Fruit fly (Drosophila melanogaster) whole organism, wandering third instar larva: ENCODE data around the gene glob3.

Source experiments
- Abd-B ChIP-seq: fragments of >200 bp; optimal IDR thresholded peaks from 2 replicates; lab custom pipeline; 2017; ENCODE audit warnings: missing biosample characterization, missing genetic modification characterization
- CG32264 ChIP-seq: fragments of 200-800 bp; sonication (Bioruptor generic); optimal IDR thresholded peaks from 2 replicates; lab custom pipeline; 2016; ENCODE audit warnings: missing biosample characterization, missing genetic modification characterization
- CG9705 ChIP-seq: fragments of 200-800 bp; sonication (Bioruptor generic); optimal IDR thresholded peaks from 2 replicates; lab custom pipeline; 2018; ENCODE audit warnings: missing biosample characterization, mild to moderate bottlenecking, missing genetic modification characterization
- CrebA ChIP-seq: fragments of 200-800 bp; sonication (Bioruptor generic); optimal IDR thresholded peaks from 2 replicates; lab custom pipeline; 2016; ENCODE audit warnings: missing biosample characterization, mild to moderate bottlenecking, missing genetic modification characterization, borderline replicate concordance
- Dfd ChIP-seq: fragments of >200 bp; optimal IDR thresholded peaks from 2 replicates; lab custom pipeline; 2017; ENCODE audit warnings: missing biosample characterization, missing genetic modification characterization
- Dif ChIP-seq: fragments of 200-275, 200-300 bp; sonication (Bioruptor generic); optimal IDR thresholded peaks from 2 replicates; lab custom pipeline; 2018; ENCODE audit warnings: missing biosample characterization, missing genetic modification characterization; ENCODE audit not compliant: partially characterized antibody
- GATAd ChIP-seq: sonication (Bioruptor generic); optimal IDR thresholded peaks from 2 replicates; lab custom pipeline; 2016; ENCODE audit warnings: missing biosample characterization, missing genetic modification characterization
- HLH106 ChIP-seq: fragments of 200-800 bp; optimal IDR thresholded peaks from 3 replicates; lab custom pipeline; 2019; ENCODE audit warnings: missing biosample characterization, mild to moderate bottlenecking, missing genetic modification characterization, moderate library complexity
- Hnf4 ChIP-seq: fragments of 200-800 bp; sonication (Bioruptor generic); optimal IDR thresholded peaks from 2 replicates; lab custom pipeline; 2016; ENCODE audit warnings: missing biosample characterization, mild to moderate bottlenecking, missing genetic modification characterization
- Hr78 ChIP-seq: fragments of >200 bp; optimal IDR thresholded peaks from 2 replicates; lab custom pipeline; 2017; ENCODE audit warnings: missing biosample characterization, missing genetic modification characterization
- Hr83 ChIP-seq: fragments of 200-300 bp; sonication (Bioruptor generic); optimal IDR thresholded peaks from 2 replicates; lab custom pipeline; 2016; ENCODE audit warnings: missing biosample characterization, mild to moderate bottlenecking, missing genetic modification characterization, moderate library complexity; ENCODE audit not compliant: poor library complexity, severe bottlenecking
- Jra ChIP-seq: sonication (Bioruptor generic); optimal IDR thresholded peaks from 2 replicates; lab custom pipeline; 2016; ENCODE audit warnings: missing biosample characterization, missing genetic modification characterization
- Mio ChIP-seq: sonication (Bioruptor generic); optimal IDR thresholded peaks from 2 replicates; lab custom pipeline; 2016; ENCODE audit warnings: missing biosample characterization, missing genetic modification characterization
- Myc ChIP-seq: fragments of >200 bp; optimal IDR thresholded peaks from 2 replicates; lab custom pipeline; 2017
- N ChIP-seq: fragments of >200 bp; optimal IDR thresholded peaks from 2 replicates; lab custom pipeline; 2018; ENCODE audit warnings: missing biosample characterization, missing external identifiers, missing genetic modification characterization
- OdsH ChIP-seq: fragments of 200-800 bp; sonication (Bioruptor generic); optimal IDR thresholded peaks from 2 replicates; lab custom pipeline; 2016; ENCODE audit warnings: missing biosample characterization, mild to moderate bottlenecking, missing genetic modification characterization
- Rel ChIP-seq, 2 experiments: fragments of 200-800 bp; sonication (Bioruptor generic) in 1 of 2; optimal IDR thresholded peaks; 2 replicates in 1 of 2; 3 replicates in 1 of 2; lab custom pipeline; 2016 to 2019; ENCODE audit warnings: mild to moderate bottlenecking in 2 of 2, missing biosample characterization in 2 of 2, missing genetic modification characterization in 2 of 2, moderate library complexity in 1 of 2
- Sp1 ChIP-seq: fragments of 200-800 bp; sonication (Bioruptor generic); optimal IDR thresholded peaks from 3 replicates; lab custom pipeline; 2019; ENCODE audit warnings: missing biosample characterization, mild to moderate bottlenecking, missing genetic modification characterization, moderate library complexity
- Vsx2 ChIP-seq: fragments of 200-300, 225-300 bp; sonication (Bioruptor generic); optimal IDR thresholded peaks from 2 replicates; lab custom pipeline; 2018; ENCODE audit warnings: missing biosample characterization, missing genetic modification characterization; ENCODE audit not compliant: partially characterized antibody
- br ChIP-seq: fragments of 200-800 bp; sonication (Bioruptor generic); optimal IDR thresholded peaks from 2 replicates; lab custom pipeline; 2016; ENCODE audit warnings: missing biosample characterization, missing genetic modification characterization
- brk ChIP-seq: fragments of 200-800 bp; sonication (Bioruptor generic); optimal IDR thresholded peaks from 2 replicates; lab custom pipeline; 2016; ENCODE audit warnings: missing biosample characterization, mild to moderate bottlenecking, missing genetic modification characterization
- dl ChIP-seq, 2 experiments: fragments of 175-275, 200-275 bp in 1 of 2; fragments of 200-275 bp in 1 of 2; sonication (Bioruptor generic); optimal IDR thresholded peaks; lab custom pipeline; 2018; ENCODE audit warnings: mild to moderate bottlenecking in 2 of 2, missing biosample characterization in 2 of 2, missing genetic modification characterization in 2 of 2, moderate library complexity in 2 of 2; ENCODE audit not compliant: partially characterized antibody in 2 of 2, insufficient read depth in 1 of 2
- dmrt93B ChIP-seq: fragments of 200-800 bp; sonication (Bioruptor generic); optimal IDR thresholded peaks from 2 replicates; lab custom pipeline; 2018; ENCODE audit warnings: missing biosample characterization, mild to moderate bottlenecking, missing genetic modification characterization
- dsf ChIP-seq: sonication (Bioruptor generic); optimal IDR thresholded peaks from 2 replicates; lab custom pipeline; 2016; ENCODE audit warnings: missing biosample characterization, missing genetic modification characterization, borderline replicate concordance
- ey ChIP-seq: fragments of 200-800 bp; sonication (Bioruptor generic); optimal IDR thresholded peaks from 2 replicates; lab custom pipeline; 2016; ENCODE audit warnings: missing biosample characterization, missing genetic modification characterization
- foxo ChIP-seq, 2 experiments: fragments of 200-800 bp; sonication (Bioruptor generic); optimal IDR thresholded peaks; 2 replicates in 1 of 2; 3 replicates in 1 of 2; lab custom pipeline; 2016 to 2017; ENCODE audit warnings: missing biosample characterization in 2 of 2, missing genetic modification characterization in 2 of 2
- fru ChIP-seq: fragments of 200-800 bp; sonication (Bioruptor generic); optimal IDR thresholded peaks from 3 replicates; lab custom pipeline; 2016; ENCODE audit warnings: missing biosample characterization, mild to moderate bottlenecking, missing genetic modification characterization
- h ChIP-seq: fragments of 200-800 bp; sonication (Bioruptor generic); optimal IDR thresholded peaks from 3 replicates; lab custom pipeline; 2016; ENCODE audit warnings: missing biosample characterization, mild to moderate bottlenecking, missing genetic modification characterization
- jim ChIP-seq: fragments of 175-275, 200-325 bp; sonication (Bioruptor generic); optimal IDR thresholded peaks from 2 replicates; lab custom pipeline; 2016; ENCODE audit warnings: missing biosample characterization, mild to moderate bottlenecking, missing genetic modification characterization
- lola ChIP-seq: fragments of >200 bp; optimal IDR thresholded peaks from 2 replicates; lab custom pipeline; 2017; ENCODE audit warnings: missing biosample characterization, missing genetic modification characterization
- pan ChIP-seq: fragments of >200 bp; optimal IDR thresholded peaks from 2 replicates; lab custom pipeline; 2017
- psq ChIP-seq: fragments of 200-800 bp; sonication (Bioruptor generic); optimal IDR thresholded peaks from 3 replicates; lab custom pipeline; 2017; ENCODE audit warnings: missing biosample characterization, mild to moderate bottlenecking, missing genetic modification characterization, moderate library complexity
- rgr ChIP-seq: fragments of 200-800 bp; sonication (Bioruptor generic); optimal IDR thresholded peaks from 3 replicates; lab custom pipeline; 2016; ENCODE audit warnings: missing biosample characterization, mild to moderate bottlenecking, missing genetic modification characterization
- sage ChIP-seq: fragments of 200-800 bp; sonication (Bioruptor generic); optimal IDR thresholded peaks from 2 replicates; lab custom pipeline; 2016; ENCODE audit warnings: missing biosample characterization, mild to moderate bottlenecking, missing genetic modification characterization
- sv ChIP-seq: fragments of 200-800 bp; sonication (Bioruptor generic); optimal IDR thresholded peaks from 3 replicates; lab custom pipeline; 2016; ENCODE audit warnings: missing biosample characterization, missing genetic modification characterization
- tai ChIP-seq: sonication (Bioruptor generic); optimal IDR thresholded peaks from 2 replicates; lab custom pipeline; 2016; ENCODE audit warnings: missing biosample characterization, missing genetic modification characterization
- usp ChIP-seq: fragments of >200 bp; optimal IDR thresholded peaks from 2 replicates; lab custom pipeline; 2017; ENCODE audit warnings: missing biosample characterization, missing genetic modification characterization
- woc ChIP-seq: sonication (Bioruptor generic); optimal IDR thresholded peaks from 2 replicates; lab custom pipeline; 2016; ENCODE audit warnings: missing biosample characterization, mild to moderate bottlenecking, missing genetic modification characterization

glob3 gene

DNA sequence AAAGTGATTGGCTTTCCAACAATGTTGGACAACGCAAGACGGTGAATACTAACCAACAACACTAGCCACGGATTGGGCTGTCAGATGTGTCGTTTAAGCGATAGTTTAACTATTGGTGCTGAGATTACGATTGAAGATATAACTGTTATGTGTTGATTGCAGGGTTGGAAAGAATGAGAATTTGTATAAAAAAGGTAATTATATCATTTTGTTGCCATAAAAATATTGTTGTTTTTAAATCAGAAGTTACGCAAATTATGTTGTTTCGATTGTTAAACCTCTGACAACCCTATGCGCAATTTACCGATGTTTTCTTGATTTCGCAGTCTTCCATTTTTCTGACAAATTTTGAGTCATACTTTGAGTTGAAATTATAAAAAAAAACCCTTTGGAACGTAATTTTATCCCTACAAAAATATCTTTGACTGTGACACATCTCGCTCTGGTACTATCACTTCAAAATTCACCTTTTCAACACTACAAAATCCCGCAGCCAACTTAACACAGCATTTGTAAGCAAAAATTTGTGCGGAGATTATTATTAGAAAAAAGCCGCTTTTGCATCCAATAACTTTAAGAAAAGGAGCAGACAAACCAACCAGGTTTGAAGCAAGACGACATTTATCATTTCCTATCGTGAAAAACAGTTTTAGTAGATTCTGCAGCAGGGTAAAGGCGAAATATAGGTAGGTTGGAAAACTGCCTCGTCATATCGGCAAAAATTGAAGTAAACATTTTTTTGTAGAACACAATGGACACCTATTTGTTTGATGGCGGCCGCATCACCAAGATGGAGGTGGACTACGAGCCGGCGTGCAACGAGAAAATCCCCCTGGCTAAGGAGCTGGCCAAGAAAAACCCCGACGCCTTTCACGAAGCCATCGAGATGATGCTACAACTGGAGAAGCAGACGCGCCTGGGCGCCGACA is 40.6 kb upstream of the glob3 start, which contains the start of the genes Hat1 and Rpn5 (continued):
- TF ChIP-seq N (GFP tag; lab: Kevin White, UChicago) (no peak), jim (no peak), fru (GFP tag; lab: Kevin White, UChicago) (peak; percentile 93), ey (GFP tag; lab: Kevin White, UChicago) (peak; percentile 89), pan (no peak), dsf (GFP tag; lab: Kevin White, UChicago) (peak; percentile 85), br (peak; percentile 90), Dfd (no peak), Mio (GFP tag; lab: Kevin White, UChicago) (peak; percentile 45)

DNA sequence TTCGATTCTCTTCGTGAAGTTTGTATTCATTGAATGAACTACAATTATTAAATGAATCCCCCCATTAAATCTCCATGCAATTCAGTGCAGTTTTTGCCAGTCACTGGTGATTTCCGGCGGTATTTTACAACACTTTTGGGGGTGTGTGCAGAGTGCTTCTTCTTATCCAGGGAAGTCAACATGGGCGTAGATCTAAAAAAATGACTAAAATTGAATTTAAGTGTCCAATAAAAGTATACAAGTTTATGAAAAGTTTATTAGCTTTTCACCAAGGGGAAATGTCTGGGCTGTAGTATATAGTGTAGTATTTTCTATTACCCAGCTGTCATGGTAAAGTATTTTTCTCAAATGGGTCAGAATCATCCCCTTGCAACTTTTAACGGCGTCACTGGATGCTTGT is 38.4 kb upstream of the glob3 start, which contains the start of gene Hpf1:
Gene Hpf1 (plus strand): TSS at position 383 of the 400 bp plus-strand sequence.
- TF ChIP-seq Jra (peak; percentile 98), Dif (GFP tag; lab: Kevin White, UChicago) (no peak), HLH106 (tag; lab: Kevin White, UChicago) (peak; percentile 99), usp (GFP tag; lab: Kevin White, UChicago) (no peak), br (peak; percentile 99), h (GFP tag; lab: Kevin White, UChicago) (peak; percentile 99), pan (no peak), psq (GFP tag; lab: Kevin White, UChicago) (peak; percentile 98), foxo (GFP tag; optimal IDR thresholded peaks at IDR 0.05; lab: Kevin White, UChicago) (peak; percentile 96 to 99), Hr78 (no peak), Myc (lab: Kevin White, UChicago) (peak; percentile 21), Hr83 (peak; percentile 86), CrebA (GFP tag; lab: Kevin White, UChicago) (no peak), Hnf4 (GFP tag; lab: Kevin White, UChicago) (peak; percentile 99), sage (GFP tag; lab: Kevin White, UChicago) (peak; percentile 97), fru (GFP tag; lab: Kevin White, UChicago) (peak; percentile 99), Rel (GFP tag; optimal IDR thresholded peaks at IDR 0.05; lab: Kevin White, UChicago) (peak; percentile 94), Rel (tag; optimal IDR thresholded peaks at IDR 0.05; lab: Kevin White, UChicago) (peak; percentile 92), brk (GFP tag; lab: Kevin White, UChicago) (no peak), GATAd (peak; percentile 96), CG9705 (GFP tag; lab: Kevin White, UChicago) (peak; percentile 98), woc (GFP tag; lab: Kevin White, UChicago) (peak; percentile 98), dsf (GFP tag; lab: Kevin White, UChicago) (peak; percentile 95), Vsx2 (GFP tag; lab: Kevin White, UChicago) (no peak), Mio (GFP tag; lab: Kevin White, UChicago) (peak; percentile 92), dmrt93B (peak; percentile 98), tai (GFP tag; lab: Kevin White, UChicago) (no peak), jim (peak; percentile 63), dl (GFP tag; optimal IDR thresholded peaks at IDR 0.05; lab: Kevin White, UChicago; ENCODE audit: insufficient read depth in 1 of 2, partially characterized antibody in 2 of 2) (no peak), Dfd (no peak), Sp1 (GFP tag; lab: Kevin White, UChicago) (peak; percentile 99), Abd-B (GFP tag; lab: Kevin White, UChicago) (no peak), OdsH (GFP tag; lab: Kevin White, UChicago) (peak; percentile 99), ey (GFP tag; lab: Kevin White, UChicago) (peak; percentile 99), rgr (GFP tag; lab: Kevin White, UChicago) (peak; percentile 100), CG32264 (GFP tag; lab: Kevin White, UChicago) (peak; percentile 98), sv (GFP tag; lab: Kevin White, UChicago) (peak; percentile 98), lola (GFP tag; lab: Kevin White, UChicago) (no peak), N (GFP tag; lab: Kevin White, UChicago) (no peak)
- TF ChIP-seq, all 38 proteins: peak for 25
